Fruit fly (Drosophila melanogaster) whole organism, embryonic: ENCODE results near the gene ebd1.
A peak's percentile ranks its signal among the peaks of the same experiment; 100 is the strongest.

Experiments used
- CG10209 ChIP-seq: fragments of 200-800 bp; sonication (Bioruptor generic); optimal IDR thresholded peaks from 3 replicates; lab custom pipeline; 2017; ENCODE audit warnings: missing biosample characterization, mild to moderate bottlenecking, missing genetic modification characterization, missing genetic modification reagents
- CG1024 ChIP-seq: fragments of 200-800 bp; sonication (Bioruptor generic); IDR thresholded peaks from 2 replicates; pipeline ENCODE4 v1.3.6; 2022; ENCODE audit warnings: missing biosample characterization, missing genetic modification characterization
- CG10543 ChIP-seq: fragments of 200-800 bp; sonication (Bioruptor generic); optimal IDR thresholded peaks from 3 replicates; lab custom pipeline; 2017; ENCODE audit warnings: missing biosample characterization, mild to moderate bottlenecking, missing genetic modification characterization, moderate library complexity
- CG12744 ChIP-seq: fragments of 200-800 bp; sonication (Bioruptor generic); optimal IDR thresholded peaks from 2 replicates; lab custom pipeline; 2016; ENCODE audit warnings: missing biosample characterization, missing genetic modification characterization
- CG12769 ChIP-seq: fragments of 200-800 bp; sonication (Bioruptor generic); optimal IDR thresholded peaks from 2 replicates; lab custom pipeline; 2019; ENCODE audit warnings: missing biosample characterization, mild to moderate bottlenecking, missing genetic modification characterization, moderate library complexity
- CG13894 ChIP-seq: fragments of 200-800 bp; sonication (Bioruptor generic); optimal IDR thresholded peaks from 3 replicates; lab custom pipeline; 2018; ENCODE audit warnings: missing biosample characterization, mild to moderate bottlenecking, missing genetic modification characterization, moderate library complexity
- CG14050 ChIP-seq: fragments of 200-800 bp; sonication (Bioruptor generic); IDR thresholded peaks from 3 replicates; pipeline ENCODE4 v1.3.6; 2022; ENCODE audit warnings: missing biosample characterization, missing genetic modification characterization
- CG14667 ChIP-seq: fragments of 200-800 bp; sonication (Bioruptor generic); IDR thresholded peaks from 2 replicates; pipeline ENCODE4 v1.3.6; 2022; ENCODE audit warnings: missing biosample characterization, missing genetic modification characterization
- CG17359 ChIP-seq: fragments of 200-800 bp; sonication (Bioruptor generic); optimal IDR thresholded peaks from 3 replicates; lab custom pipeline; 2018; ENCODE audit warnings: missing biosample characterization, mild to moderate bottlenecking, missing genetic modification characterization, moderate library complexity
- CG2199 ChIP-seq: fragments of 200-800 bp; sonication (Bioruptor generic); IDR thresholded peaks from 3 replicates; pipeline ENCODE4 v1.3.6; 2022; ENCODE audit warnings: missing biosample characterization, missing genetic modification characterization
- CG2202 ChIP-seq: fragments of 200-800 bp; sonication (Bioruptor generic); optimal IDR thresholded peaks from 2 replicates; lab custom pipeline; 2018; ENCODE audit warnings: missing biosample characterization, mild to moderate bottlenecking, missing genetic modification characterization
- CG2712 ChIP-seq: fragments of 200-800 bp; optimal IDR thresholded peaks from 3 replicates; lab custom pipeline; 2019; ENCODE audit warnings: missing biosample characterization, mild to moderate bottlenecking, missing genetic modification characterization, moderate library complexity
- CG2875 ChIP-seq: fragments of 200-800 bp; sonication (Bioruptor generic); optimal IDR thresholded peaks from 2 replicates; lab custom pipeline; 2017; ENCODE audit warnings: missing biosample characterization, mild to moderate bottlenecking, missing genetic modification characterization, missing genetic modification reagents
- CG30403 ChIP-seq: fragments of 200-800 bp; sonication (Bioruptor generic); optimal IDR thresholded peaks from 3 replicates; lab custom pipeline; 2016; ENCODE audit warnings: missing biosample characterization, missing genetic modification characterization
- CG6175 ChIP-seq: fragments of 200-800 bp; sonication (Bioruptor generic); IDR thresholded peaks from 3 replicates; pipeline ENCODE4 v1.3.6; 2022; ENCODE audit warnings: missing biosample characterization, missing genetic modification characterization
- CG7357 ChIP-seq: fragments of 200-800 bp; sonication (Bioruptor generic); IDR thresholded peaks from 3 replicates; pipeline ENCODE4 v1.3.6; 2022; ENCODE audit warnings: missing biosample characterization, missing genetic modification characterization
- CG9215 ChIP-seq: fragments of 200-800 bp; sonication (Bioruptor generic); IDR thresholded peaks from 2 replicates; pipeline ENCODE4 v1.3.6; 2022; ENCODE audit warnings: missing biosample characterization, missing genetic modification characterization
- Chrac-16 ChIP-seq: fragments of 200-800 bp; sonication (Bioruptor generic); optimal IDR thresholded peaks from 3 replicates; lab custom pipeline; 2016; ENCODE audit warnings: missing biosample characterization, missing genetic modification characterization
- Drgx ChIP-seq: fragments of 200-800 bp; sonication (Bioruptor generic); IDR thresholded peaks from 2 replicates; pipeline ENCODE4 v1.3.6; 2022; ENCODE audit warnings: missing biosample characterization, missing genetic modification characterization
- GATAe ChIP-seq: fragments of 200-800 bp; sonication (Bioruptor generic); conservative IDR thresholded peaks from 2 replicates; pipeline ENCODE4 v1.3.6; 2022; ENCODE audit warnings: missing biosample characterization, missing genetic modification characterization
- Lpt ChIP-seq: fragments of >200 bp; optimal IDR thresholded peaks from 2 replicates; lab custom pipeline; 2018; ENCODE audit warnings: missing biosample characterization, missing genetic modification characterization
- Pdp1 ChIP-seq, 2 experiments: fragments of 200-800 bp; sonication (Bioruptor generic); optimal IDR thresholded peaks; 3 replicates each; lab custom pipeline; 2016; ENCODE audit warnings: missing biosample characterization in 2 of 2, missing genetic modification characterization in 2 of 2, mild to moderate bottlenecking in 1 of 2, moderate library complexity in 1 of 2
- Rx ChIP-seq: fragments of 200-800 bp; sonication (Bioruptor generic); IDR thresholded peaks from 2 replicates; pipeline ENCODE4 v1.3.6; 2022; ENCODE audit warnings: missing biosample characterization, missing genetic modification characterization
- Stat92E ChIP-seq, 3 experiments: fragments of >200 bp in 2 of 3; fragments of 200-800 bp in 1 of 3; sonication (Bioruptor generic) in 1 of 3; optimal IDR thresholded peaks; 2 replicates each; lab custom pipeline; 2017 to 2019; ENCODE audit warnings: missing biosample characterization in 3 of 3, missing genetic modification characterization in 3 of 3, mild to moderate bottlenecking in 1 of 3, moderate library complexity in 1 of 3
- caup ChIP-seq: fragments of 200-800 bp; sonication (Bioruptor generic); optimal IDR thresholded peaks from 3 replicates; lab custom pipeline; 2017; ENCODE audit warnings: missing biosample characterization, mild to moderate bottlenecking, missing genetic modification characterization, moderate library complexity; ENCODE audit not compliant: severe bottlenecking
- cg ChIP-seq: fragments of 200-800 bp; sonication (Bioruptor generic); optimal IDR thresholded peaks from 3 replicates; lab custom pipeline; 2019; ENCODE audit warnings: missing biosample characterization, mild to moderate bottlenecking, missing genetic modification characterization, moderate library complexity
- chm ChIP-seq: fragments of 200-800 bp; sonication (Bioruptor generic); IDR thresholded peaks from 2 replicates; pipeline ENCODE4 v1.3.6; 2022; ENCODE audit warnings: missing biosample characterization, missing genetic modification characterization
- chn ChIP-seq: fragments of 200-800 bp; sonication (Bioruptor generic); optimal IDR thresholded peaks from 2 replicates; lab custom pipeline; 2016; ENCODE audit warnings: missing biosample characterization, missing genetic modification characterization
- ci ChIP-seq: fragments of 200-800 bp; sonication (Bioruptor generic); IDR thresholded peaks from 3 replicates; pipeline ENCODE4 v1.3.6; 2022; ENCODE audit warnings: missing biosample characterization, missing genetic modification characterization
- crol ChIP-seq: fragments of 200-800 bp; sonication (Bioruptor generic); IDR thresholded peaks from 2 replicates; pipeline ENCODE4 v1.3.6; 2022; ENCODE audit warnings: missing biosample characterization, missing genetic modification characterization
- dpn ChIP-seq, 2 experiments: fragments of 200-800 bp; sonication (Bioruptor generic); optimal IDR thresholded peaks; 3 replicates each; lab custom pipeline; 2016; ENCODE audit warnings: missing biosample characterization in 2 of 2, missing genetic modification characterization in 2 of 2
- gcm ChIP-seq: fragments of 200-800 bp; sonication (Bioruptor generic); optimal IDR thresholded peaks from 2 replicates; lab custom pipeline; 2019; ENCODE audit warnings: missing biosample characterization, mild to moderate bottlenecking, missing genetic modification characterization, moderate library complexity
- gt ChIP-seq: fragments of 200-800 bp; sonication (Bioruptor generic); IDR thresholded peaks from 2 replicates; pipeline ENCODE4 v1.3.6; 2022; ENCODE audit warnings: missing biosample characterization, missing genetic modification characterization
- ham ChIP-seq: fragments of 200-800 bp; sonication (Bioruptor generic); IDR thresholded peaks from 2 replicates; pipeline ENCODE4 v1.3.6; 2022; ENCODE audit warnings: missing biosample characterization, missing genetic modification characterization
- hth ChIP-seq: fragments of >200 bp; optimal IDR thresholded peaks from 2 replicates; lab custom pipeline; 2017; ENCODE audit warnings: inconsistent platforms
- kay ChIP-seq: fragments of 200-800 bp; sonication (Bioruptor generic); optimal IDR thresholded peaks from 2 replicates; lab custom pipeline; 2016; ENCODE audit warnings: missing biosample characterization, missing genetic modification characterization
- kni ChIP-seq: fragments of 200-800 bp; sonication (Bioruptor generic); optimal IDR thresholded peaks from 3 replicates; lab custom pipeline; 2017; ENCODE audit warnings: mild to moderate bottlenecking, missing biosample characterization, missing genetic modification reagents, missing genetic modification characterization
- pnt ChIP-seq: fragments of 200-800 bp; sonication (Bioruptor generic); optimal IDR thresholded peaks from 3 replicates; lab custom pipeline; 2016; ENCODE audit warnings: missing biosample characterization, missing genetic modification characterization
- pros ChIP-seq: fragments of 200-800 bp; sonication (Bioruptor generic); optimal IDR thresholded peaks from 3 replicates; lab custom pipeline; 2019; ENCODE audit warnings: missing biosample characterization, mild to moderate bottlenecking, missing genetic modification characterization, moderate library complexity
- psq ChIP-seq: fragments of 200-800 bp; sonication (Bioruptor generic); optimal IDR thresholded peaks from 2 replicates; lab custom pipeline; 2017; ENCODE audit warnings: missing biosample characterization, missing genetic modification characterization
- ranshi ChIP-seq: fragments of 200-800 bp; sonication (Bioruptor generic); IDR thresholded peaks from 2 replicates; pipeline ENCODE4 v1.3.6; 2022; ENCODE audit warnings: missing biosample characterization, missing genetic modification characterization
- repo ChIP-seq: fragments of 200-800 bp; sonication (Bioruptor generic); optimal IDR thresholded peaks from 2 replicates; lab custom pipeline; 2016; ENCODE audit warnings: missing biosample characterization, missing genetic modification characterization
- sens ChIP-seq: fragments of 200-800 bp; sonication (Bioruptor generic); peaks from one replicate; lab custom pipeline; 2016; ENCODE audit warnings: missing biosample characterization, missing genetic modification characterization
- sqz ChIP-seq: fragments of 200-800 bp; sonication (Bioruptor generic); optimal IDR thresholded peaks from 3 replicates; lab custom pipeline; 2018; ENCODE audit warnings: missing biosample characterization, mild to moderate bottlenecking, missing genetic modification characterization
- stc ChIP-seq: fragments of 200-800 bp; sonication (Bioruptor generic); IDR thresholded peaks from 2 replicates; pipeline ENCODE4 v1.3.6; 2022; ENCODE audit warnings: missing biosample characterization, missing genetic modification characterization
- twi ChIP-seq: fragments of 200-800 bp; optimal IDR thresholded peaks from 2 replicates; lab custom pipeline; 2019; ENCODE audit warnings: missing biosample characterization, mild to moderate bottlenecking, missing genetic modification characterization, moderate library complexity
- zen ChIP-seq: fragments of 200-800 bp; sonication (Bioruptor generic); optimal IDR thresholded peaks from 3 replicates; lab custom pipeline; 2018; ENCODE audit warnings: missing biosample characterization, mild to moderate bottlenecking, missing genetic modification characterization, moderate library complexity

Gene ebd1

DNA sequence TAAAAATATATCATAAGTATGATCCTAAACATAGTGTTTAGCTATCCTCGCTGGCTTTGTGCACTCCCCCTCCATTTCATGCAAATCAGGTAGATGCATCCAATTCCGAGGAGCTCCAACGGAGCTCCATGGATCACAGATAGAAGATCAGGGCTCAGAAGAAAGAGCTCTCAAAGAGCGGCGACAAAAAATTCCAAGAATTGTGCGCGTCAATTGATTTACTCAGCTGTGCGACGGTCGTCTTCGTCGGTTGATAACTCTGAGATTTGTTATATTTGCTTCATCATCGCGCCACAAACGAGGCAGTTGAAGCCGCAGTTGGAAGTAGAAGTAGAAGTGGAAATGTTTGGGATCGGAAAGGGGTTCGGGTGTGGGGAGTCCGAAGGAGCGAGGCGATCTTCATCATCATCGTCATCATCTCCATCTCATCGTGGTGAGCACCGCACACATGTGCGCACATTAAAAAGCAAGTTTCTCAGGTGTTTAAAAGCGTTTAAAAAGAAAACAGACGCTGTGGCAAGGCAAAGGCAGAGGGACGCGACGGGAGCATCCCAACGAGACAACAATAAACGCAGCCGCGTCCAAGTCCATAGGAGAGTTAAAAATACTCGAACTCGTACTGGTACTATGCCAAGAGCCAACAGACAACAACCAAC lies 48.0 kb upstream of the ebd1 start:
- TF ChIP-seq twi (tag; lab: Kevin White, UChicago): peak; percentile 32
- peak; percentile 52 for TF ChIP-seq CG12769 (tag; lab: Kevin White, UChicago)
- TF ChIP-seq crol (GFP tag; lab: Robert Waterston, UW): peak; percentile 41; the same call in 1 of the 2 replicates
- TF ChIP-seq CG13894: peak; percentile 12
- no peak for TF ChIP-seq Drgx (GFP tag; lab: Robert Waterston, UW)
- 0 out of 3 replicates have a peak, but pooled peaks have one; percentile 53 for TF ChIP-seq CG2199 (GFP tag; lab: Robert Waterston, UW)
- 0 out of 2 replicates have a peak, but pooled peaks have one; percentile 18 for TF ChIP-seq chm (GFP tag; lab: Robert Waterston, UW)
- TF ChIP-seq kni (GFP tag; lab: Kevin White, UChicago): peak; percentile 2
- TF ChIP-seq CG14050 (GFP tag; lab: Robert Waterston, UW): no peak
- TF ChIP-seq CG10543 (GFP tag; lab: Kevin White, UChicago): peak; percentile 4
- no peak for TF ChIP-seq Lpt (GFP tag; lab: Kevin White, UChicago)
- TF ChIP-seq CG6175 (GFP tag; lab: Robert Waterston, UW): 0 out of 3 replicates have a peak, but pooled peaks have one; percentile 54
- peak; percentile 36 for TF ChIP-seq pros
- no peak for TF ChIP-seq repo (GFP tag; lab: Kevin White, UChicago)
- peak; percentile 46 for TF ChIP-seq sens (GFP tag; lab: Kevin White, UChicago)
- TF ChIP-seq CG2712: no peak
- peak in 1 of 3 experiments; percentile 95 for TF ChIP-seq Stat92E (GFP tag; optimal IDR thresholded peaks at IDR 0.05; lab: Kevin White, UChicago)

- TF ChIP-seq psq (GFP tag; lab: Kevin White, UChicago) (no peak), stc (GFP tag; lab: Robert Waterston, UW) (no peak), pnt (GFP tag; lab: Kevin White, UChicago) (no peak), CG2875 (GFP tag; lab: Kevin White, UChicago) (no peak), kay (GFP tag; lab: Kevin White, UChicago) (no peak), CG10209 (GFP tag; lab: Kevin White, UChicago) (no peak), GATAe (GFP tag; lab: Robert Waterston, UW) (no peak), gt (no peak), cg (GFP tag; lab: Kevin White, UChicago) (peak; percentile 27), gcm (no peak), chm (GFP tag; lab: Robert Waterston, UW) (0 out of 2 replicates have a peak, but pooled peaks have one; percentile 37), Pdp1 (GFP tag; optimal IDR thresholded peaks at IDR 0.05; lab: Kevin White, UChicago) (no peak), CG7357 (GFP tag; lab: Robert Waterston, UW) (no peak), sens (GFP tag; lab: Kevin White, UChicago) (peak; percentile 65), caup (no peak), ci (peak; percentile 48; the same call in 1 of the 3 replicates), ham (GFP tag; lab: Robert Waterston, UW) (no peak), CG14667 (no peak), kni (GFP tag; lab: Kevin White, UChicago) (peak; percentile 67), zen (tag; lab: Kevin White, UChicago) (peak; percentile 52), dpn (GFP tag; optimal IDR thresholded peaks at IDR 0.05; lab: Kevin White, UChicago) (no peak), chn (GFP tag; lab: Kevin White, UChicago) (no peak), CG1024 (GFP tag; lab: Robert Waterston, UW) (no peak), CG2199 (GFP tag; lab: Robert Waterston, UW) (0 out of 3 replicates have a peak, but pooled peaks have one; percentile 7), CG12744 (GFP tag; lab: Kevin White, UChicago) (no peak), pros (peak; percentile 55), Chrac-16 (no peak), CG30403 (GFP tag; lab: Kevin White, UChicago) (no peak), Rx (GFP tag; lab: Robert Waterston, UW) (no peak), ranshi (no peak), hth (no peak), CG9215 (GFP tag; lab: Robert Waterston, UW) (no peak), CG2202 (tag; lab: Kevin White, UChicago) (no peak), sqz (GFP tag; lab: Kevin White, UChicago) (peak; percentile 77), CG17359 (peak; percentile 7)
Observed at dm6 chr3L:732290-732954, 47.1 kb upstream of the ebd1 start.
